Fruit fly (Drosophila melanogaster) whole organism, prepupa: ENCODE results near the gene Srp68.

Experiments used
- CG10631 ChIP-seq: fragments of 200-800 bp; sonication (Bioruptor generic); optimal IDR thresholded peaks from 2 replicates; lab custom pipeline; 2016; ENCODE audit warnings: missing biosample characterization, missing genetic modification characterization
- CG10669 ChIP-seq: fragments of 200-800 bp; sonication (Bioruptor generic); optimal IDR thresholded peaks from 3 replicates; lab custom pipeline; 2018; ENCODE audit warnings: missing biosample characterization, mild to moderate bottlenecking, missing genetic modification characterization, moderate library complexity
- CG11294 ChIP-seq: fragments of 200-800 bp; sonication (Bioruptor generic); IDR thresholded peaks from 2 replicates; pipeline ENCODE4 v1.3.6; 2022; ENCODE audit warnings: missing biosample characterization, missing genetic modification characterization
- CG16779 ChIP-seq: fragments of 200-800 bp; sonication (Bioruptor generic); optimal IDR thresholded peaks from 3 replicates; lab custom pipeline; 2017; ENCODE audit warnings: missing biosample characterization, mild to moderate bottlenecking, missing genetic modification characterization
- CG6163 ChIP-seq: fragments of 200-800 bp; sonication (Bioruptor generic); IDR thresholded peaks from 3 replicates; pipeline ENCODE4 v1.3.6; 2022; ENCODE audit warnings: missing biosample characterization, missing genetic modification characterization
- CG8632 ChIP-seq: fragments of 200-800 bp; sonication (Bioruptor generic); optimal IDR thresholded peaks from 3 replicates; lab custom pipeline; 2016; ENCODE audit warnings: missing biosample characterization, missing genetic modification characterization
- Eip78C ChIP-seq: fragments of 200-800 bp; sonication (Bioruptor generic); peaks from one replicate; lab custom pipeline; 2016; ENCODE audit warnings: missing biosample characterization, missing genetic modification characterization
- Gug ChIP-seq: fragments of 200-800 bp; sonication (Bioruptor generic); IDR thresholded peaks from 2 replicates; pipeline ENCODE4 v1.3.6; 2022; ENCODE audit warnings: missing biosample characterization, missing genetic modification characterization
- Lpt ChIP-seq: fragments of 200-800 bp; sonication (Bioruptor generic); optimal IDR thresholded peaks from 3 replicates; lab custom pipeline; 2016; ENCODE audit warnings: missing biosample characterization, missing genetic modification characterization
- OdsH ChIP-seq: fragments of 200-800 bp; sonication (Bioruptor generic); optimal IDR thresholded peaks from 3 replicates; lab custom pipeline; 2016; ENCODE audit warnings: missing biosample characterization, missing genetic modification characterization
- esn ChIP-seq: fragments of 200-800 bp; sonication (Bioruptor generic); optimal IDR thresholded peaks from 2 replicates; lab custom pipeline; 2016; ENCODE audit warnings: missing biosample characterization, mild to moderate bottlenecking, missing genetic modification characterization, moderate library complexity

DNA sequence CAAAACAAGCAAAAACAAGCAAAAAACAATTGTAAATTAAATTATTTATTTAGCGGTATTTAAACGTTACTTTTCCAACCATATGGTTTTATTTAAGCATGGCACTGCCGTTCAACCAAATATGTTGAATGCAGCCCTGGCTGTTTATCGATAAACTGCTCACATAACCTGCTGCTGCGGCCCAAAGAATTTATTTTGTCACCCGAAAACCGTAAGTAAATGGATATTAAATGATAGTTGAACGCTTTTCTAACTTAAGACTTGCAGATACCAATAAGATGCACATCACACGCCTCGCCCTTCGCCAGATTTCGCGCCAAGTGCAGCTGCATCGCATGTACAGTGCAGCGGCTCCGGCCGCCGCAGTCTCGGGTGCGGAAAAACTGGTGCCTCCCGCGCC, 18.2 kb upstream of the Srp68 start, which contains the start of gene mRpL12:
- TF ChIP-seq Eip78C = no peak
- no peak for TF ChIP-seq CG10631 (GFP tag; lab: Kevin White, UChicago)
- no peak for TF ChIP-seq CG16779
- TF ChIP-seq OdsH (GFP tag; lab: Kevin White, UChicago) = no peak
- TF ChIP-seq CG8632 = no peak
- no peak for TF ChIP-seq esn (GFP tag; lab: Kevin White, UChicago)
- no peak for TF ChIP-seq CG10669 (GFP tag; lab: Kevin White, UChicago)
- TF ChIP-seq Gug (GFP tag; lab: Robert Waterston, UW) = no peak
- TF ChIP-seq CG11294 (GFP tag; lab: Robert Waterston, UW) = no peak
- TF ChIP-seq Lpt = no peak
- no peak for TF ChIP-seq CG6163 (GFP tag; lab: Robert Waterston, UW)
